Fruit fly (Drosophila melanogaster) whole organism, prepupa: ENCODE results near the gene Cks85A.

Source experiments
- CG6276 ChIP-seq: fragments of 200-800 bp; sonication (Bioruptor generic); optimal IDR thresholded peaks from 2 replicates; lab custom pipeline; 2017; ENCODE audit warnings: missing biosample characterization, mild to moderate bottlenecking, missing genetic modification characterization
- CG9139 ChIP-seq: fragments of 200-800 bp; sonication (Bioruptor generic); optimal IDR thresholded peaks from 3 replicates; lab custom pipeline; 2017; ENCODE audit warnings: missing biosample characterization, mild to moderate bottlenecking, missing genetic modification characterization
- Smox ChIP-seq: fragments of 200-800 bp; sonication (Bioruptor generic); optimal IDR thresholded peaks from 3 replicates; lab custom pipeline; 2016; ENCODE audit warnings: missing biosample characterization, missing genetic modification characterization
- Sox102F ChIP-seq: fragments of 200-800 bp; sonication (Bioruptor generic); optimal IDR thresholded peaks from 2 replicates; lab custom pipeline; 2016; ENCODE audit warnings: missing biosample characterization, mild to moderate bottlenecking, missing genetic modification characterization

dm6 chr3R:8718898-8719297 is 642 bp upstream of the Cks85A start, which contains the start of gene CG11760:
- TF ChIP-seq CG9139 (GFP tag; lab: Kevin White, UChicago), result no peak
- no peak for TF ChIP-seq CG6276 (GFP tag; lab: Kevin White, UChicago)
- no peak for TF ChIP-seq Sox102F
- TF ChIP-seq Smox (GFP tag; lab: Kevin White, UChicago), result no peak
